Fruit fly (Drosophila melanogaster) whole organism, embryonic: ENCODE measurements around the gene Gel.

Experiments used
- CG10147 ChIP-seq: fragments of 200-800 bp; sonication (Bioruptor generic); optimal IDR thresholded peaks from 2 replicates; lab custom pipeline; 2019; ENCODE audit warnings: missing biosample characterization, mild to moderate bottlenecking, missing genetic modification characterization, moderate library complexity
- CG1024 ChIP-seq: fragments of 200-800 bp; sonication (Bioruptor generic); IDR thresholded peaks from 2 replicates; pipeline ENCODE4 v1.3.6; 2022; ENCODE audit warnings: missing biosample characterization, missing genetic modification characterization
- CG10274 ChIP-seq: fragments of 200-800 bp; sonication (Bioruptor generic); optimal IDR thresholded peaks from 3 replicates; lab custom pipeline; 2017; ENCODE audit warnings: missing biosample characterization, mild to moderate bottlenecking, missing genetic modification characterization
- CG10979 ChIP-seq: fragments of 200-800 bp; sonication (Bioruptor generic); optimal IDR thresholded peaks from 2 replicates; lab custom pipeline; 2018; ENCODE audit warnings: missing biosample characterization, mild to moderate bottlenecking, missing genetic modification characterization, moderate library complexity
- CG1233 ChIP-seq: fragments of 200-800 bp; sonication (Bioruptor generic); optimal IDR thresholded peaks from 4 replicates; lab custom pipeline; 2018; ENCODE audit warnings: missing biosample characterization, mild to moderate bottlenecking, missing genetic modification characterization
- CG14667 ChIP-seq: fragments of 200-800 bp; sonication (Bioruptor generic); IDR thresholded peaks from 2 replicates; pipeline ENCODE4 v1.3.6; 2022; ENCODE audit warnings: missing biosample characterization, missing genetic modification characterization
- CG15601 ChIP-seq: fragments of 200-800 bp; sonication (Bioruptor generic); optimal IDR thresholded peaks from 3 replicates; lab custom pipeline; 2019; ENCODE audit warnings: missing biosample characterization, mild to moderate bottlenecking, missing genetic modification characterization, moderate library complexity
- CG16813 ChIP-seq: fragments of 200-800 bp; sonication (Bioruptor generic); IDR thresholded peaks from 3 replicates; pipeline ENCODE4 v1.3.6; 2022; ENCODE audit warnings: missing biosample characterization, missing genetic modification characterization; ENCODE audit not compliant: partially characterized antibody
- CG17568 ChIP-seq: fragments of 200-800 bp; sonication (Bioruptor generic); optimal IDR thresholded peaks from 2 replicates; lab custom pipeline; 2018; ENCODE audit warnings: missing biosample characterization, mild to moderate bottlenecking, missing genetic modification characterization, moderate library complexity
- CG17829 ChIP-seq: fragments of 200-800 bp; optimal IDR thresholded peaks from 2 replicates; lab custom pipeline; 2019; ENCODE audit warnings: missing biosample characterization, mild to moderate bottlenecking, missing genetic modification characterization, moderate library complexity
- CG18476 ChIP-seq: fragments of 200-800 bp; sonication (Bioruptor generic); optimal IDR thresholded peaks from 2 replicates; lab custom pipeline; 2016; ENCODE audit warnings: missing biosample characterization, mild to moderate bottlenecking, missing genetic modification characterization
- CG2875 ChIP-seq: fragments of 200-800 bp; sonication (Bioruptor generic); optimal IDR thresholded peaks from 2 replicates; lab custom pipeline; 2017; ENCODE audit warnings: missing biosample characterization, mild to moderate bottlenecking, missing genetic modification characterization, missing genetic modification reagents
- CG31365 ChIP-seq: fragments of 200-800 bp; sonication (Bioruptor generic); optimal IDR thresholded peaks from 2 replicates; lab custom pipeline; 2018; ENCODE audit warnings: missing biosample characterization, mild to moderate bottlenecking, missing genetic modification characterization
- CG32767 ChIP-seq: fragments of 200-800 bp; sonication (Bioruptor generic); IDR thresholded peaks from 2 replicates; pipeline ENCODE4 v1.3.6; 2022; ENCODE audit warnings: missing biosample characterization, missing genetic modification characterization
- CG3838 ChIP-seq: fragments of 200-800 bp; sonication (Bioruptor generic); optimal IDR thresholded peaks from 3 replicates; lab custom pipeline; 2016; ENCODE audit warnings: missing biosample characterization, missing genetic modification characterization
- CG4328 ChIP-seq: fragments of 200-800 bp; sonication (Bioruptor generic); optimal IDR thresholded peaks from 3 replicates; lab custom pipeline; 2017; ENCODE audit warnings: missing biosample characterization, missing genetic modification reagents, missing genetic modification characterization
- CG5180 ChIP-seq: fragments of 200-800 bp; sonication (Bioruptor generic); optimal IDR thresholded peaks from 3 replicates; lab custom pipeline; 2017; ENCODE audit warnings: missing biosample characterization, missing genetic modification characterization, mild to moderate bottlenecking, moderate library complexity, missing genetic modification reagents
- CG6854 ChIP-seq: fragments of 200-800 bp; sonication (Bioruptor generic); optimal IDR thresholded peaks from 3 replicates; lab custom pipeline; 2017; ENCODE audit warnings: missing biosample characterization, mild to moderate bottlenecking, missing genetic modification characterization
- CG9437 ChIP-seq: fragments of 200-800 bp; sonication (Bioruptor generic); optimal IDR thresholded peaks from 2 replicates; lab custom pipeline; 2018; ENCODE audit warnings: missing biosample characterization, mild to moderate bottlenecking, missing genetic modification characterization
- CG9727 ChIP-seq: fragments of 200-800 bp; sonication (Bioruptor generic); optimal IDR thresholded peaks from 3 replicates; lab custom pipeline; 2017; ENCODE audit warnings: missing biosample characterization, mild to moderate bottlenecking, missing genetic modification characterization
- Dad ChIP-seq: fragments of 200-800 bp; sonication (Bioruptor generic); optimal IDR thresholded peaks from 3 replicates; lab custom pipeline; 2016; ENCODE audit warnings: missing biosample characterization, missing genetic modification characterization
- Dbx ChIP-seq: fragments of 200-800 bp; sonication (Bioruptor generic); IDR thresholded peaks from 3 replicates; pipeline ENCODE4 v1.3.6; 2022; ENCODE audit warnings: missing biosample characterization, missing genetic modification characterization
- Hmr ChIP-seq: fragments of 200-800 bp; sonication (Bioruptor generic); optimal IDR thresholded peaks from 3 replicates; lab custom pipeline; 2017; ENCODE audit warnings: mild to moderate bottlenecking, missing biosample characterization, missing genetic modification reagents, missing genetic modification characterization
- Kr ChIP-seq: fragments of 200-800 bp; sonication (Bioruptor generic); optimal IDR thresholded peaks from 2 replicates; lab custom pipeline; 2017; ENCODE audit warnings: missing biosample characterization, mild to moderate bottlenecking, missing genetic modification characterization
- Meics ChIP-seq: fragments of 200-800 bp; sonication (Bioruptor generic); optimal IDR thresholded peaks from 2 replicates; lab custom pipeline; 2017; ENCODE audit warnings: missing biosample characterization, mild to moderate bottlenecking, missing genetic modification characterization
- Nf-YB ChIP-seq: fragments of 200-800 bp; sonication (Bioruptor generic); optimal IDR thresholded peaks from 3 replicates; lab custom pipeline; 2019; ENCODE audit warnings: missing biosample characterization, mild to moderate bottlenecking, missing genetic modification characterization, moderate library complexity
- Nf-YC ChIP-seq: fragments of 200-800 bp; optimal IDR thresholded peaks from 3 replicates; lab custom pipeline; 2019; ENCODE audit warnings: missing biosample characterization, mild to moderate bottlenecking, missing genetic modification characterization, moderate library complexity
- NfI ChIP-seq: fragments of 200-800 bp; sonication (Bioruptor generic); optimal IDR thresholded peaks from 3 replicates; lab custom pipeline; 2018; ENCODE audit warnings: missing biosample characterization, mild to moderate bottlenecking, missing genetic modification characterization, moderate library complexity
- Ptx1 ChIP-seq: fragments of 200-800 bp; sonication (Bioruptor generic); IDR thresholded peaks from 2 replicates; pipeline ENCODE4 v1.3.6; 2022; ENCODE audit warnings: missing biosample characterization, missing genetic modification characterization
- Side ChIP-seq: fragments of 200-800 bp; sonication (Bioruptor generic); optimal IDR thresholded peaks from 2 replicates; lab custom pipeline; 2016; ENCODE audit warnings: missing biosample characterization, missing genetic modification characterization
- Sin3A ChIP-seq: fragments of >200 bp; optimal IDR thresholded peaks from 2 replicates; lab custom pipeline; 2018
- Sry-β ChIP-seq: fragments of 200-800 bp; sonication (Bioruptor generic); optimal IDR thresholded peaks from 2 replicates; lab custom pipeline; 2018; ENCODE audit warnings: missing biosample characterization, mild to moderate bottlenecking, missing genetic modification characterization, moderate library complexity
- Trl ChIP-seq, 3 experiments: fragments of >200 bp in 2 of 3; fragments of 200-800 bp in 1 of 3; sonication (Bioruptor generic) in 1 of 3; optimal IDR thresholded peaks; 2 replicates in 1 of 3; 3 replicates in 2 of 3; lab custom pipeline; 2016 to 2017; ENCODE audit warnings: missing biosample characterization in 1 of 3, missing genetic modification characterization in 1 of 3
- YL-1 ChIP-seq: fragments of 200-800 bp; sonication (Bioruptor generic); optimal IDR thresholded peaks from 3 replicates; lab custom pipeline; 2017; ENCODE audit warnings: missing biosample characterization, mild to moderate bottlenecking, missing genetic modification characterization
- ab ChIP-seq: fragments of 200-800 bp; sonication (Bioruptor generic); optimal IDR thresholded peaks from 2 replicates; lab custom pipeline; 2016; ENCODE audit warnings: missing biosample characterization, missing genetic modification characterization
- bigmax ChIP-seq: fragments of 200-800 bp; sonication (Bioruptor generic); optimal IDR thresholded peaks from 2 replicates; lab custom pipeline; 2018; ENCODE audit warnings: missing biosample characterization, mild to moderate bottlenecking, missing genetic modification characterization
- eyg ChIP-seq: fragments of 200-800 bp; sonication (Bioruptor generic); optimal IDR thresholded peaks from 3 replicates; lab custom pipeline; 2016; ENCODE audit warnings: missing biosample characterization, missing genetic modification characterization
- fru ChIP-seq: fragments of >200 bp; optimal IDR thresholded peaks from 2 replicates; lab custom pipeline; 2017
- gem ChIP-seq: fragments of 200-800 bp; sonication (Bioruptor generic); optimal IDR thresholded peaks from 2 replicates; lab custom pipeline; 2019; ENCODE audit warnings: missing biosample characterization, mild to moderate bottlenecking, missing genetic modification characterization, moderate library complexity
- gt ChIP-seq: fragments of 200-800 bp; sonication (Bioruptor generic); IDR thresholded peaks from 2 replicates; pipeline ENCODE4 v1.3.6; 2022; ENCODE audit warnings: missing biosample characterization, missing genetic modification characterization
- onecut ChIP-seq: fragments of 200-800 bp; sonication (Bioruptor generic); IDR thresholded peaks from 2 replicates; pipeline ENCODE4 v1.3.6; 2022; ENCODE audit warnings: missing biosample characterization, missing genetic modification characterization
- peb ChIP-seq: fragments of 200-800 bp; sonication (Bioruptor generic); IDR thresholded peaks from 2 replicates; pipeline ENCODE4 v1.3.6; 2022; ENCODE audit warnings: missing biosample characterization, missing genetic modification characterization
- pros ChIP-seq: fragments of 200-800 bp; sonication (Bioruptor generic); optimal IDR thresholded peaks from 3 replicates; lab custom pipeline; 2019; ENCODE audit warnings: missing biosample characterization, mild to moderate bottlenecking, missing genetic modification characterization, moderate library complexity
- pum ChIP-seq: fragments of 200-800 bp; sonication (Bioruptor generic); optimal IDR thresholded peaks from 2 replicates; lab custom pipeline; 2016; ENCODE audit warnings: missing biosample characterization, missing genetic modification characterization
- slbo ChIP-seq: fragments of 200-800 bp; sonication (Bioruptor generic); IDR thresholded peaks from 2 replicates; pipeline ENCODE4 v1.3.6; 2022; ENCODE audit warnings: missing biosample characterization, missing genetic modification characterization
- so ChIP-seq: fragments of 200-800 bp; sonication (Bioruptor generic); IDR thresholded peaks from 3 replicates; pipeline ENCODE4 v1.3.6; 2022; ENCODE audit warnings: missing biosample characterization, missing genetic modification characterization
- stwl ChIP-seq: fragments of 200-800 bp; sonication (Bioruptor generic); optimal IDR thresholded peaks from 3 replicates; lab custom pipeline; 2018; ENCODE audit warnings: missing biosample characterization, mild to moderate bottlenecking, missing genetic modification characterization, moderate library complexity
- tx ChIP-seq: fragments of 200-800 bp; sonication (Bioruptor generic); optimal IDR thresholded peaks from 2 replicates; lab custom pipeline; 2016; ENCODE audit warnings: missing biosample characterization, missing genetic modification characterization
- unpg ChIP-seq: fragments of 200-800 bp; sonication (Bioruptor generic); optimal IDR thresholded peaks from 3 replicates; lab custom pipeline; 2018; ENCODE audit warnings: missing biosample characterization, mild to moderate bottlenecking, missing genetic modification characterization, moderate library complexity
- z ChIP-seq: fragments of 200-800 bp; sonication (Bioruptor generic); IDR thresholded peaks from 3 replicates; pipeline ENCODE4 v1.3.6; 2022; ENCODE audit warnings: missing biosample characterization, missing genetic modification characterization
- zen ChIP-seq: fragments of 200-800 bp; sonication (Bioruptor generic); optimal IDR thresholded peaks from 3 replicates; lab custom pipeline; 2018; ENCODE audit warnings: missing biosample characterization, mild to moderate bottlenecking, missing genetic modification characterization, moderate library complexity
- zfh1 ChIP-seq: fragments of 200-800 bp; sonication (Bioruptor generic); IDR thresholded peaks from 3 replicates; pipeline ENCODE4 v1.3.6; 2022; ENCODE audit warnings: missing biosample characterization, missing genetic modification characterization

The Gel gene

DNA sequence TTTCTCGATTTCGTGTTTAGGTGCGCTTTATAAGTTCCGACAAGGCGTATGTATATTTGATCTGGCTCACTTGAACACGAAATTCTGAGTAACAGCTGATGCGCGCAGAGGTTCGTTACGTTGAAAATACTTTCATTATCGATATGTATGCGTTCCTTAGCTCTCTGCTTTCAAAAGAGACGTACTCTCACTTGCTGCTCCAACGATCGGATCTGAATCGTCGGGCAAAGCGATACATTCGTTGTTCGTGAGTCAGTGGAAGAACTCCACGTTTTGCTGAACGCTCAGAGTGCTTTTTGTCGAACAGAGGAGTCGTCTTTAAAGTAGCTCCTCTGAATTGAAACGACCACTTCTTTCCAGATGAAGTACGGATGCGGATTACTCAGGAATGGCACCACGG, 38.0 kb upstream of the Gel start, which contains the start of gene beta-Man (continued):
- no peak for TF ChIP-seq Kr (GFP tag; lab: Kevin White, UChicago)
- TF ChIP-seq pros (GFP tag; lab: Kevin White, UChicago) = no peak
- no peak for TF ChIP-seq gem (tag; lab: Kevin White, UChicago)
- TF ChIP-seq CG15601 (tag; lab: Kevin White, UChicago) = no peak
- TF ChIP-seq CG10147 = no peak
- TF ChIP-seq CG4328 (GFP tag; lab: Kevin White, UChicago) = no peak
- no peak for TF ChIP-seq tx (GFP tag; lab: Kevin White, UChicago)
- TF ChIP-seq CG1024 (GFP tag; lab: Robert Waterston, UW) = no peak
- TF ChIP-seq CG31365 = no peak
- no peak for TF ChIP-seq Sry-β (GFP tag; lab: Kevin White, UChicago)
- TF ChIP-seq unpg (GFP tag; lab: Kevin White, UChicago) = no peak
- no peak for TF ChIP-seq Sin3A (lab: Kevin White, UChicago)
- TF ChIP-seq CG5180 (GFP tag; lab: Kevin White, UChicago) = no peak
- TF ChIP-seq CG1233 (GFP tag; lab: Kevin White, UChicago) = no peak
- TF ChIP-seq NfI (GFP tag; lab: Kevin White, UChicago) = no peak
- TF ChIP-seq CG9437 = peak; percentile 98
- TF ChIP-seq CG2875 = no peak
- peak; percentile 43 for TF ChIP-seq Meics (GFP tag; lab: Kevin White, UChicago)
- no peak for TF ChIP-seq peb (GFP tag; lab: Robert Waterston, UW)
- no peak for TF ChIP-seq CG14667
- TF ChIP-seq Ptx1 = no peak
- TF ChIP-seq CG16813 (GFP tag; lab: Robert Waterston, UW) = peak; percentile 57; the same call in 2 of the 3 replicates
- TF ChIP-seq so (GFP tag; lab: Robert Waterston, UW) = no peak
- TF ChIP-seq CG10274 = no peak
- no peak for TF ChIP-seq Dad (GFP tag; lab: Kevin White, UChicago)
- TF ChIP-seq zen (tag; lab: Kevin White, UChicago) = no peak
- peak; percentile 28 to 41 for TF ChIP-seq Trl (optimal IDR thresholded peaks at IDR 0.05; lab: Kevin White, UChicago)
- no peak for TF ChIP-seq Trl (GFP tag; optimal IDR thresholded peaks at IDR 0.05; lab: Kevin White, UChicago)
- TF ChIP-seq CG9727 (GFP tag; lab: Kevin White, UChicago) = no peak
- TF ChIP-seq zfh1 (GFP tag; lab: Robert Waterston, UW) = no peak
- no peak for TF ChIP-seq ab (GFP tag; lab: Kevin White, UChicago)
- no peak for TF ChIP-seq YL-1 (GFP tag; lab: Kevin White, UChicago)
- peak; percentile 76 for TF ChIP-seq stwl (tag; lab: Kevin White, UChicago)
- no peak for TF ChIP-seq onecut (GFP tag; lab: Robert Waterston, UW)
- TF ChIP-seq CG3838 (GFP tag; lab: Kevin White, UChicago) = no peak
- TF ChIP-seq slbo (GFP tag; lab: Robert Waterston, UW) = no peak
- TF ChIP-seq Nf-YB (GFP tag; lab: Kevin White, UChicago) = no peak
- TF ChIP-seq fru = no peak
- no peak for TF ChIP-seq Nf-YC (tag; lab: Kevin White, UChicago)
- peak; percentile 17 for TF ChIP-seq Hmr (GFP tag; lab: Kevin White, UChicago)
- TF ChIP-seq pum = no peak
- TF ChIP-seq eyg = no peak
- TF ChIP-seq CG32767 (GFP tag; lab: Robert Waterston, UW) = no peak
- no peak for TF ChIP-seq gt
- no peak for TF ChIP-seq CG6854 (GFP tag; lab: Kevin White, UChicago)
- no peak for TF ChIP-seq z (GFP tag; lab: Robert Waterston, UW)
- peak; percentile 11 for TF ChIP-seq CG17829 (tag; lab: Kevin White, UChicago)
- no peak for TF ChIP-seq bigmax (GFP tag; lab: Kevin White, UChicago)
- no peak for TF ChIP-seq CG18476
- TF ChIP-seq CG10979 (tag; lab: Kevin White, UChicago) = no peak
- TF ChIP-seq CG17568 (GFP tag; lab: Kevin White, UChicago) = no peak
- TF ChIP-seq Dbx (GFP tag; lab: Robert Waterston, UW) = no peak
- TF ChIP-seq Side (GFP tag; lab: Kevin White, UChicago) = peak; percentile 25
